Worm (Caenorhabditis elegans) whole organism, mixed stage, embryonic: ENCODE results near the gene clec-73.

Experiments used
- M03D4.4 ChIP-seq: sonication (generic microtip); optimal IDR thresholded peaks from 2 replicates; lab custom pipeline; 2017; ENCODE audit warnings: mild to moderate bottlenecking, missing genetic modification characterization, missing compliant biosample characterization
- bed-3 ChIP-seq: fragments of 200-800 bp; sonication (Bioruptor generic); optimal IDR thresholded peaks from 3 replicates; lab custom pipeline; 2018; ENCODE audit warnings: mild to moderate bottlenecking, missing genetic modification characterization, moderate library complexity, missing compliant biosample characterization
- blmp-1 ChIP-seq: fragments of 150-350 bp; optimal IDR thresholded peaks from 2 replicates; lab custom pipeline; 2014; ENCODE audit warnings: missing biosample characterization, missing genetic modification characterization
- ceh-39 ChIP-seq: fragments of 150-350 bp; optimal IDR thresholded peaks from 2 replicates; lab custom pipeline; 2014; ENCODE audit warnings: missing biosample characterization, missing genetic modification characterization
- ceh-43 ChIP-seq: fragments of 200-800 bp; sonication (Bioruptor generic); optimal IDR thresholded peaks from 2 replicates; lab custom pipeline; 2018; ENCODE audit warnings: mild to moderate bottlenecking, missing genetic modification characterization, moderate library complexity, missing compliant biosample characterization
- ceh-83 ChIP-seq: fragments of 200-800 bp; sonication (Bioruptor generic); optimal IDR thresholded peaks from 2 replicates; lab custom pipeline; 2018; ENCODE audit warnings: mild to moderate bottlenecking, missing genetic modification characterization, missing compliant biosample characterization
- ces-1 ChIP-seq: fragments of 150-350 bp; optimal IDR thresholded peaks from 2 replicates; lab custom pipeline; 2014; ENCODE audit warnings: missing biosample characterization, missing genetic modification reagents, missing genetic modification characterization
- drap-1 ChIP-seq: fragments of 200-800 bp; sonication (Bioruptor generic); optimal IDR thresholded peaks from 3 replicates; lab custom pipeline; 2018; ENCODE audit warnings: mild to moderate bottlenecking, missing genetic modification characterization, missing compliant biosample characterization
- elt-1 ChIP-seq: sonication (generic microtip); optimal IDR thresholded peaks from 2 replicates; lab custom pipeline; 2017; ENCODE audit warnings: missing genetic modification characterization, mild to moderate bottlenecking, missing compliant biosample characterization, antibody characterized with exemption, moderate library complexity, borderline replicate concordance; ENCODE audit not compliant: insufficient read depth
- elt-3 ChIP-seq: fragments of 150-350 bp; optimal IDR thresholded peaks from 2 replicates; lab custom pipeline; 2014; ENCODE audit warnings: missing biosample characterization, missing genetic modification characterization
- flh-1 ChIP-seq: fragments of 200-800 bp; sonication (Bioruptor generic); optimal IDR thresholded peaks from 2 replicates; lab custom pipeline; 2018; ENCODE audit warnings: mild to moderate bottlenecking, missing genetic modification characterization, moderate library complexity, missing compliant biosample characterization
- ham-2 ChIP-seq: fragments of 200-800 bp; sonication (Bioruptor generic); optimal IDR thresholded peaks from 2 replicates; lab custom pipeline; 2018; ENCODE audit warnings: mild to moderate bottlenecking, missing genetic modification characterization, missing compliant biosample characterization
- lin-13 ChIP-seq: fragments of 150-350 bp; optimal IDR thresholded peaks from 2 replicates; lab custom pipeline; 2014; ENCODE audit warnings: missing biosample characterization, missing genetic modification characterization
- lin-32 ChIP-seq: fragments of 200-800 bp; sonication (Bioruptor generic); optimal IDR thresholded peaks from 2 replicates; lab custom pipeline; 2018; ENCODE audit warnings: mild to moderate bottlenecking, missing genetic modification characterization, missing compliant biosample characterization
- lsy-2 ChIP-seq: fragments of 150-350 bp; optimal IDR thresholded peaks from 2 replicates; lab custom pipeline; 2014; ENCODE audit warnings: missing biosample characterization, missing genetic modification characterization
- mab-5 ChIP-seq: fragments of 150-350 bp; optimal IDR thresholded peaks from 2 replicates; lab custom pipeline; 2014; ENCODE audit warnings: missing biosample characterization, missing genetic modification characterization
- mep-1 ChIP-seq: fragments of 150-350 bp; optimal IDR thresholded peaks from 2 replicates; lab custom pipeline; 2017; ENCODE audit warnings: missing biosample characterization, missing genetic modification reagents, missing genetic modification characterization, inconsistent platforms
- mls-2 ChIP-seq: sonication (generic microtip); optimal IDR thresholded peaks from 2 replicates; lab custom pipeline; 2016; ENCODE audit warnings: mild to moderate bottlenecking, missing genetic modification characterization, moderate library complexity, missing compliant biosample characterization
- nhr-2 ChIP-seq: fragments of 150-350 bp; optimal IDR thresholded peaks from 2 replicates; lab custom pipeline; 2014; ENCODE audit warnings: missing biosample characterization, missing genetic modification characterization
- nhr-237 ChIP-seq: fragments of 150-350 bp; optimal IDR thresholded peaks from 2 replicates; lab custom pipeline; 2014; ENCODE audit warnings: missing biosample characterization, missing genetic modification characterization
- nhr-28 ChIP-seq: fragments of 150-350 bp; optimal IDR thresholded peaks from 2 replicates; lab custom pipeline; 2014; ENCODE audit warnings: missing biosample characterization, missing genetic modification characterization
- pha-4 ChIP-seq: fragments of 150-350 bp; optimal IDR thresholded peaks from 2 replicates; lab custom pipeline; 2018; ENCODE audit warnings: missing biosample characterization, missing genetic modification reagents, missing genetic modification characterization
- sem-2 ChIP-seq: fragments of 200-800 bp; sonication (Bioruptor generic); optimal IDR thresholded peaks from 2 replicates; lab custom pipeline; 2018; ENCODE audit warnings: mild to moderate bottlenecking, missing genetic modification characterization, missing compliant biosample characterization
- unc-120 ChIP-seq: sonication (generic microtip); optimal IDR thresholded peaks from 2 replicates; lab custom pipeline; 2017; ENCODE audit warnings: missing genetic modification characterization, missing compliant biosample characterization; ENCODE audit not compliant: poor library complexity, severe bottlenecking
- unc-39 ChIP-seq: fragments of 150-350 bp; optimal IDR thresholded peaks from 2 replicates; lab custom pipeline; 2014; ENCODE audit warnings: missing biosample characterization, missing genetic modification characterization
- unc-62 ChIP-seq: fragments of 150-350 bp; optimal IDR thresholded peaks from 2 replicates; lab custom pipeline; 2014; ENCODE audit warnings: missing biosample characterization, missing genetic modification reagents, missing genetic modification characterization
- zip-8 ChIP-seq: fragments of 150-350 bp; optimal IDR thresholded peaks from 2 replicates; lab custom pipeline; 2014; ENCODE audit warnings: missing biosample characterization, missing genetic modification characterization
- ztf-11 ChIP-seq: fragments of 150-350 bp; optimal IDR thresholded peaks from 2 replicates; lab custom pipeline; 2014; ENCODE audit warnings: missing biosample characterization, missing genetic modification characterization

The clec-73 gene

ce11 chrIV:3988132-3988531 lies 32.1 kb upstream of the clec-73 start:
- no peak for TF ChIP-seq M03D4.4 (tag; lab: Kevin White, UChicago)

- TF ChIP-seq elt-1 (tag; lab: Kevin White, UChicago) (no peak), lin-13 (no peak), ham-2 (no peak), drap-1 (GFP tag; lab: Kevin White, UChicago) (no peak), nhr-28 (tag; lab: Kevin White, UChicago) (no peak), flh-1 (GFP tag; lab: Kevin White, UChicago) (no peak), ceh-83 (no peak), unc-39 (tag; lab: Kevin White, UChicago) (no peak), lin-32 (no peak), elt-3 (tag; lab: Kevin White, UChicago) (no peak), pha-4 (tag; lab: Kevin White, UChicago) (no peak), ceh-43 (GFP tag; lab: Kevin White, UChicago) (no peak), lsy-2 (tag; lab: Kevin White, UChicago) (no peak), sem-2 (no peak), unc-62 (GFP tag; lab: Kevin White, UChicago) (no peak), blmp-1 (no peak), ces-1 (GFP tag; lab: Kevin White, UChicago) (no peak), mep-1 (tag; lab: Kevin White, UChicago) (no peak)
Observed at ce11 chrIV:3981601-3982000, 25.6 kb upstream of the clec-73 start, which contains the start of gene srh-223. Gene srh-223 (plus strand): TSS chrIV:3981901.

DNA sequence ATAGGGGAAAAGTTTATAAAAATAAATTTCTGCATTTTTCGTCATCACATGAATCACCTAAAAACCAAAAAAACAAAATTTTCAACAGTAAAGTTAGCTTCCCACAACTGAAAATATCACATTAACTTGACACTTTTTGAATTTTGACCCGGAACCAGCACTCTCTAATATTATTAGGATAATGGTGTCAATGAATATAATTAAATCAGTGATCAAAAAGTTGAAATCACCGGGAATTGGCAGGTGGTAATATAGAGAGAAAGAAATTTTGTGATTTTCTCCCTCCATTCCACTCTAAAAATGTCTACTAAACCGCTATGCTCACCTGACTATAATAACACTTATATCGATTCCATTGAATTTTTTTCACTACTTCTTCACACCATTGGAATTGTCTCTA lies 23.5 kb upstream of the clec-73 start, which contains the start of gene srh-222:
TSS of gene srh-222 (plus strand) at position 301 of the 400 bp plus-strand sequence.
- TF ChIP-seq unc-120 (tag; lab: Kevin White, UChicago), result no peak
- TF ChIP-seq, all 35 proteins: peak for 0

- TF ChIP-seq ztf-11 (tag; lab: Kevin White, UChicago) (no peak), lsy-2 (tag; lab: Kevin White, UChicago) (no peak), zip-8 (tag; lab: Kevin White, UChicago) (no peak), blmp-1 (no peak), unc-62 (GFP tag; lab: Kevin White, UChicago) (no peak), nhr-2 (no peak), unc-120 (tag; lab: Kevin White, UChicago) (no peak), ceh-83 (no peak), ceh-43 (GFP tag; lab: Kevin White, UChicago) (no peak), flh-1 (GFP tag; lab: Kevin White, UChicago) (no peak), mls-2 (tag; lab: Kevin White, UChicago) (no peak), lin-32 (no peak), mab-5 (tag; lab: Kevin White, UChicago) (no peak), bed-3 (GFP tag; lab: Kevin White, UChicago) (no peak), ces-1 (GFP tag; lab: Kevin White, UChicago) (no peak), nhr-237 (no peak), ham-2 (no peak), ceh-39 (tag; lab: Kevin White, UChicago) (no peak), elt-3 (tag; lab: Kevin White, UChicago) (no peak)
Observed at ce11 chrIV:3977965-3978523, 22.0 kb upstream of the clec-73 start, which contains the start of gene srh-220. Gene srh-220 (minus strand): TSS chrIV:3978015.

ce11 chrIV:3973049-3973448 lies 17.1 kb upstream of the clec-73 start, which contains the start of gene clec-79:
Gene clec-79 (plus strand): TSS chrIV:3973349.
- TF ChIP-seq lin-32 (no peak), ceh-43 (GFP tag; lab: Kevin White, UChicago) (no peak), blmp-1 (no peak), flh-1 (GFP tag; lab: Kevin White, UChicago) (no peak), unc-39 (tag; lab: Kevin White, UChicago) (no peak), mab-5 (tag; lab: Kevin White, UChicago) (no peak), mep-1 (tag; lab: Kevin White, UChicago) (no peak), nhr-2 (no peak)

ce11 chrIV:3965013-3965412 lies 9.0 kb upstream of the clec-73 start, which contains the start of gene clec-76:
Gene clec-76 (plus strand): TSS chrIV:3965246.
- no peak for TF ChIP-seq unc-120 (tag; lab: Kevin White, UChicago)
